Fruit fly (Drosophila melanogaster): ENCODE data around the gene EMC4.
A peak's percentile ranks its signal among the peaks of the same experiment; 100 is the strongest.

Gene EMC4

dm6 chr3L:22865061-22865418 lies 3.0 kb downstream of the EMC4 start (continued):
- TF ChIP-seq hth (optimal IDR thresholded peaks at IDR 0.05) (no peak), Pdp1 (GFP tag; optimal IDR thresholded peaks at IDR 0.05) (peak; percentile 31 to 78), onecut (GFP tag; IDR thresholded peaks at IDR 0.05) (no peak), D19B (GFP tag; optimal IDR thresholded peaks at IDR 0.05) (peak; percentile 42), Trl (optimal IDR thresholded peaks at IDR 0.05) (no peak), Trl (GFP tag; optimal IDR thresholded peaks at IDR 0.05) (no peak), exex (tag; optimal IDR thresholded peaks at IDR 0.05) (no peak), ttk (GFP tag; IDR thresholded peaks at IDR 0.05) (peak; percentile 54), CG4820 (GFP tag; optimal IDR thresholded peaks at IDR 0.05) (peak; percentile 50), gsb-n (tag; optimal IDR thresholded peaks at IDR 0.05) (peak; percentile 68), CG14667 (GFP tag; IDR thresholded peaks at IDR 0.05) (peak; percentile 37; the same call in 1 of the 2 replicates), Dll (GFP tag; IDR thresholded peaks at IDR 0.05; ENCODE audit: partially characterized antibody) (no peak), CoRest (tag; optimal IDR thresholded peaks at IDR 0.05) (peak; percentile 86), nerfin-2 (GFP tag; IDR thresholded peaks at IDR 0.05; ENCODE audit: partially characterized antibody) (no peak), CG18599 (GFP tag; optimal IDR thresholded peaks at IDR 0.05) (peak; percentile 64), insv (GFP tag; optimal IDR thresholded peaks at IDR 0.05) (peak in 1 of 2 experiments; percentile 7), eyg (GFP tag; optimal IDR thresholded peaks at IDR 0.05) (no peak), ERR (GFP tag; optimal IDR thresholded peaks at IDR 0.05) (no peak), lilli (GFP tag; optimal IDR thresholded peaks at IDR 0.05) (peak; percentile 71), HLH54F (GFP tag; optimal IDR thresholded peaks at IDR 0.05) (peak; percentile 3), grau (tag; optimal IDR thresholded peaks at IDR 0.05) (peak; percentile 84), CG17359 (tag; optimal IDR thresholded peaks at IDR 0.05) (peak; percentile 74), CG4282 (GFP tag; optimal IDR thresholded peaks at IDR 0.05) (no peak), sna (GFP tag; IDR thresholded peaks at IDR 0.05; ENCODE audit: partially characterized antibody) (no peak), CG6765 (GFP tag; optimal IDR thresholded peaks at IDR 0.05) (peak; percentile 4), tgo (GFP tag; IDR thresholded peaks at IDR 0.05) (peak; percentile 70; the same call in 2 of the 3 replicates), Mrtf (GFP tag; IDR thresholded peaks at IDR 0.05) (peak; percentile 16; the same call in 1 of the 3 replicates), CG10462 (GFP tag; optimal IDR thresholded peaks at IDR 0.05) (peak; percentile 17), fru (optimal IDR thresholded peaks at IDR 0.05) (no peak), CG1024 (GFP tag; IDR thresholded peaks at IDR 0.05) (no peak), aop (GFP tag; IDR thresholded peaks at IDR 0.05) (no peak), CG17361 (GFP tag; IDR thresholded peaks at IDR 0.05) (peak; percentile 80), CG6791 (GFP tag; IDR thresholded peaks at IDR 0.05; ENCODE audit: partially characterized antibody) (no peak), Gsc (GFP tag; IDR thresholded peaks at IDR 0.05) (no peak), CG8388 (GFP tag; optimal IDR thresholded peaks at IDR 0.05) (peak; percentile 63), Antp (GFP tag; optimal IDR thresholded peaks at IDR 0.05) (no peak), Stat92E (GFP tag; optimal IDR thresholded peaks at IDR 0.05) (no peak), Opbp (GFP tag; IDR thresholded peaks at IDR 0.05; ENCODE audit: partially characterized antibody) (no peak), Bdp1 (GFP tag; optimal IDR thresholded peaks at IDR 0.05) (no peak), CG6254 (GFP tag; optimal IDR thresholded peaks at IDR 0.05) (peak; percentile 38), CG7745 (tag; optimal IDR thresholded peaks at IDR 0.05) (no peak), CG17568 (GFP tag; optimal IDR thresholded peaks at IDR 0.05) (peak; percentile 61), yki (optimal IDR thresholded peaks at IDR 0.05) (no peak), br (optimal IDR thresholded peaks at IDR 0.05) (no peak), CG8924 (tag; optimal IDR thresholded peaks at IDR 0.05) (peak; percentile 78), unc-4 (GFP tag; IDR thresholded peaks at IDR 0.05; ENCODE audit: partially characterized antibody) (no peak), CG14441 (GFP tag; IDR thresholded peaks at IDR 0.05) (peak; percentile 59), Ravus (GFP tag; IDR thresholded peaks at IDR 0.05) (no peak; the same call in 1 of the 2 replicates), btn (GFP tag; optimal IDR thresholded peaks at IDR 0.05) (no peak), crol (GFP tag; IDR thresholded peaks at IDR 0.05) (no peak), dmrt99B (tag; optimal IDR thresholded peaks at IDR 0.05) (peak; percentile 90), Myb (GFP tag; optimal IDR thresholded peaks at IDR 0.05) (no peak), CG11696 (GFP tag; IDR thresholded peaks at IDR 0.05) (no peak)
